Fruit fly (Drosophila melanogaster) S2 (cell line): ENCODE results near the gene Vap33.

Source experiments
- CG8478 ChIP-seq: fragments of >200 bp; optimal IDR thresholded peaks from 2 replicates; lab custom pipeline; 2018
- CTCF ChIP-seq, 2 experiments: fragments of >200 bp; optimal IDR thresholded peaks; 2 replicates each; lab custom pipeline; 2018

dm6 chrX:3949409-3950178 is 819 bp downstream of the Vap33 start:
- no peak for TF ChIP-seq CTCF (optimal IDR thresholded peaks at IDR 0.05; lab: Kevin White, UChicago)
- TF ChIP-seq CG8478 (lab: Kevin White, UChicago), result no peak
